Worm (Caenorhabditis elegans): Measurements from ENCODE around the gene F57C12.6.

The F57C12.6 gene

ce11 chrX:587798-588197 is 34.0 kb upstream of the F57C12.6 start, which contains the start of gene mrp-1:
mrp-1 (minus strand) TSS chrX:587898.
- TF ChIP-seq bed-3 (GFP tag; optimal IDR thresholded peaks at IDR 0.05) (no peak), unc-39 (tag; optimal IDR thresholded peaks at IDR 0.05) (no peak), ztf-11 (tag; optimal IDR thresholded peaks at IDR 0.05) (no peak), ceh-83 (GFP tag; optimal IDR thresholded peaks at IDR 0.05) (no peak), unc-62 (GFP tag; optimal IDR thresholded peaks at IDR 0.05) (no peak), hlh-1 (tag; optimal IDR thresholded peaks at IDR 0.05) (no peak), blmp-1 (tag; optimal IDR thresholded peaks at IDR 0.05) (no peak), pha-4 (tag; optimal IDR thresholded peaks at IDR 0.05) (no peak), lin-32 (GFP tag; optimal IDR thresholded peaks at IDR 0.05) (no peak), sem-2 (GFP tag; optimal IDR thresholded peaks at IDR 0.05) (no peak), mep-1 (tag; optimal IDR thresholded peaks at IDR 0.05) (no peak), nhr-2 (tag; optimal IDR thresholded peaks at IDR 0.05) (no peak)

- no peak for TF ChIP-seq ceh-83 (GFP tag; optimal IDR thresholded peaks at IDR 0.05)
- peak; percentile 65 for TF ChIP-seq elt-1 (tag; optimal IDR thresholded peaks at IDR 0.05; ENCODE audit: borderline replicate concordance, insufficient read depth)
- no peak for TF ChIP-seq pha-4 (tag; optimal IDR thresholded peaks at IDR 0.05)
- no peak for TF ChIP-seq lsy-2 (tag; optimal IDR thresholded peaks at IDR 0.05)
- no peak for TF ChIP-seq unc-62 (GFP tag; optimal IDR thresholded peaks at IDR 0.05)
- no peak for TF ChIP-seq nhr-12 (tag; optimal IDR thresholded peaks at IDR 0.05)
These were observed 31.9 kb upstream of the F57C12.6 start for ce11 chrX:585598-586217.

- TF ChIP-seq elt-1 (tag; optimal IDR thresholded peaks at IDR 0.05; ENCODE audit: borderline replicate concordance, insufficient read depth): no peak
- no peak for TF ChIP-seq sptf-1 (tag; optimal IDR thresholded peaks at IDR 0.05)
- TF ChIP-seq unc-62 (GFP tag; optimal IDR thresholded peaks at IDR 0.05): no peak
- no peak for TF ChIP-seq zip-8 (tag; optimal IDR thresholded peaks at IDR 0.05)
These were observed 28.0 kb upstream of the F57C12.6 start for ce11 chrX:581754-582153.

ce11 chrX:575084-575483 is 21.3 kb upstream of the F57C12.6 start:
- TF ChIP-seq mep-1 (tag; optimal IDR thresholded peaks at IDR 0.05) (no peak), lsy-2 (tag; optimal IDR thresholded peaks at IDR 0.05) (no peak), tbx-8 (GFP tag; optimal IDR thresholded peaks at IDR 0.05) (no peak), hlh-1 (tag; optimal IDR thresholded peaks at IDR 0.05) (no peak), elt-3 (tag; optimal IDR thresholded peaks at IDR 0.05) (no peak), lin-13 (tag; optimal IDR thresholded peaks at IDR 0.05) (no peak), nhr-237 (tag; optimal IDR thresholded peaks at IDR 0.05) (no peak), ces-1 (GFP tag; optimal IDR thresholded peaks at IDR 0.05) (no peak), ztf-11 (tag; optimal IDR thresholded peaks at IDR 0.05) (no peak), M03D4.4 (tag; optimal IDR thresholded peaks at IDR 0.05) (no peak), bed-3 (GFP tag; optimal IDR thresholded peaks at IDR 0.05) (no peak), flh-1 (GFP tag; optimal IDR thresholded peaks at IDR 0.05) (no peak), mab-5 (tag; optimal IDR thresholded peaks at IDR 0.05) (no peak), unc-120 (tag; optimal IDR thresholded peaks at IDR 0.05; ENCODE audit: poor library complexity, severe bottlenecking) (no peak), ceh-43 (GFP tag; optimal IDR thresholded peaks at IDR 0.05) (no peak), sptf-1 (tag; optimal IDR thresholded peaks at IDR 0.05) (no peak), ham-2 (GFP tag; optimal IDR thresholded peaks at IDR 0.05) (no peak), ceh-39 (tag; optimal IDR thresholded peaks at IDR 0.05) (no peak)

- TF ChIP-seq ceh-39 (tag; optimal IDR thresholded peaks at IDR 0.05) (no peak), lsy-2 (tag; optimal IDR thresholded peaks at IDR 0.05) (no peak), nhr-28 (tag; optimal IDR thresholded peaks at IDR 0.05) (no peak), unc-39 (tag; optimal IDR thresholded peaks at IDR 0.05) (no peak), M03D4.4 (tag; optimal IDR thresholded peaks at IDR 0.05) (no peak), nhr-237 (tag; optimal IDR thresholded peaks at IDR 0.05) (peak; percentile 38), ceh-83 (GFP tag; optimal IDR thresholded peaks at IDR 0.05) (no peak), flh-1 (GFP tag; optimal IDR thresholded peaks at IDR 0.05) (no peak), lin-32 (GFP tag; optimal IDR thresholded peaks at IDR 0.05) (no peak), mls-2 (tag; optimal IDR thresholded peaks at IDR 0.05) (no peak), bed-3 (GFP tag; optimal IDR thresholded peaks at IDR 0.05) (no peak), nhr-2 (tag; optimal IDR thresholded peaks at IDR 0.05) (peak; percentile 2), unc-120 (tag; optimal IDR thresholded peaks at IDR 0.05; ENCODE audit: poor library complexity, severe bottlenecking) (no peak), pha-4 (tag; optimal IDR thresholded peaks at IDR 0.05) (no peak), elt-1 (tag; optimal IDR thresholded peaks at IDR 0.05; ENCODE audit: borderline replicate concordance, insufficient read depth) (no peak), cnd-1 (tag; optimal IDR thresholded peaks at IDR 0.05) (no peak), sptf-1 (tag; optimal IDR thresholded peaks at IDR 0.05) (no peak), zip-8 (tag; optimal IDR thresholded peaks at IDR 0.05) (peak; percentile 85), elt-3 (tag; optimal IDR thresholded peaks at IDR 0.05) (peak; percentile 75), snpc-4 (tag; optimal IDR thresholded peaks at IDR 0.05) (no peak), mep-1 (tag; optimal IDR thresholded peaks at IDR 0.05) (no peak), drap-1 (GFP tag; optimal IDR thresholded peaks at IDR 0.05) (no peak), mab-5 (tag; optimal IDR thresholded peaks at IDR 0.05) (no peak), lin-13 (tag; optimal IDR thresholded peaks at IDR 0.05) (no peak), ces-1 (GFP tag; optimal IDR thresholded peaks at IDR 0.05) (no peak), ceh-43 (GFP tag; optimal IDR thresholded peaks at IDR 0.05) (no peak), hlh-1 (tag; optimal IDR thresholded peaks at IDR 0.05) (no peak), nhr-12 (tag; optimal IDR thresholded peaks at IDR 0.05) (no peak), ztf-11 (tag; optimal IDR thresholded peaks at IDR 0.05) (no peak), tbx-8 (GFP tag; optimal IDR thresholded peaks at IDR 0.05) (no peak), blmp-1 (tag; optimal IDR thresholded peaks at IDR 0.05) (no peak), nhr-76 (tag; optimal IDR thresholded peaks at IDR 0.05) (no peak), sem-2 (GFP tag; optimal IDR thresholded peaks at IDR 0.05) (no peak), ham-2 (GFP tag; optimal IDR thresholded peaks at IDR 0.05) (no peak), unc-62 (GFP tag; optimal IDR thresholded peaks at IDR 0.05) (peak; percentile 2)
These were observed 19.5 kb upstream of the F57C12.6 start for ce11 chrX:573270-573669.
